Worm (Caenorhabditis elegans) whole organism, L1 larva: Measurements from ENCODE around the gene Y94H6A.2.

Experiments
- C04F5.9 ChIP-seq: sonication (generic microtip); optimal IDR thresholded peaks from 2 replicates; lab custom pipeline; 2016; ENCODE audit warnings: missing genetic modification characterization, missing compliant biosample characterization
- C16A3.4 ChIP-seq: fragments of 150-350 bp; optimal IDR thresholded peaks from 2 replicates; lab custom pipeline; 2014; ENCODE audit warnings: missing biosample characterization, missing genetic modification characterization
- C34B4.2 ChIP-seq: sonication (generic microtip); optimal IDR thresholded peaks from 2 replicates; lab custom pipeline; 2017; ENCODE audit warnings: mild to moderate bottlenecking, missing genetic modification characterization, missing compliant biosample characterization
- aha-1 ChIP-seq: fragments of 150-350 bp; optimal IDR thresholded peaks from 2 replicates; lab custom pipeline; 2014; ENCODE audit warnings: missing biosample characterization, missing genetic modification characterization
- ceh-63 ChIP-seq: fragments of 200-800 bp; sonication (Bioruptor generic); optimal IDR thresholded peaks from 2 replicates; lab custom pipeline; 2018; ENCODE audit warnings: mild to moderate bottlenecking, missing genetic modification characterization, missing compliant biosample characterization
- ceh-8 ChIP-seq: fragments of 200-800 bp; sonication (Bioruptor generic); optimal IDR thresholded peaks from 2 replicates; lab custom pipeline; 2018; ENCODE audit warnings: mild to moderate bottlenecking, missing genetic modification characterization, moderate library complexity, missing compliant biosample characterization
- ceh-90 ChIP-seq: sonication (generic microtip); optimal IDR thresholded peaks from 2 replicates; lab custom pipeline; 2016; ENCODE audit warnings: missing genetic modification characterization, missing compliant biosample characterization
- ces-1 ChIP-seq: fragments of 150-350 bp; optimal IDR thresholded peaks from 2 replicates; lab custom pipeline; 2014; ENCODE audit warnings: missing biosample characterization, missing genetic modification reagents, missing genetic modification characterization
- dpl-1 ChIP-seq, 3 experiments: fragments of 150-350 bp in 2 of 3; sonication (generic microtip) in 1 of 3; optimal IDR thresholded peaks; 2 replicates each; lab custom pipeline; 2014 to 2017; ENCODE audit warnings: missing biosample characterization in 3 of 3, missing genetic modification characterization in 3 of 3, missing genetic modification reagents in 3 of 3
- dsc-1 ChIP-seq: sonication (generic microtip); optimal IDR thresholded peaks from 2 replicates; lab custom pipeline; 2016; ENCODE audit warnings: mild to moderate bottlenecking, missing genetic modification characterization, missing compliant biosample characterization
- efl-3 ChIP-seq: fragments of 200-800 bp; sonication (Bioruptor generic); optimal IDR thresholded peaks from 2 replicates; lab custom pipeline; 2018; ENCODE audit warnings: mild to moderate bottlenecking, missing genetic modification characterization, missing compliant biosample characterization
- egl-13 ChIP-seq: sonication (generic microtip); optimal IDR thresholded peaks from 2 replicates; lab custom pipeline; 2016; ENCODE audit warnings: missing genotype, missing genetic modification reagents, missing genetic modification characterization, missing compliant biosample characterization
- elt-2 ChIP-seq: sonication (generic microtip); optimal IDR thresholded peaks from 2 replicates; lab custom pipeline; 2016; ENCODE audit warnings: missing genetic modification characterization, mild to moderate bottlenecking, inconsistent platforms, missing compliant biosample characterization, missing genetic modification reagents
- elt-3 ChIP-seq, 6 experiments: fragments of 150-350 bp in 1 of 6; sonication (generic microtip); optimal IDR thresholded peaks; 2 replicates each; lab custom pipeline; 2017 to 2018; ENCODE audit warnings: missing biosample characterization in 6 of 6, missing genetic modification characterization in 6 of 6, inconsistent platforms in 1 of 6
- fkh-10 ChIP-seq: sonication (generic microtip); optimal IDR thresholded peaks from 2 replicates; lab custom pipeline; 2017; ENCODE audit warnings: missing biosample characterization, missing genetic modification reagents, missing genetic modification characterization
- fkh-4 ChIP-seq: sonication (generic microtip); optimal IDR thresholded peaks from 2 replicates; lab custom pipeline; 2016; ENCODE audit warnings: missing compliant biosample characterization, missing genetic modification characterization, borderline replicate concordance
- fkh-8 ChIP-seq: sonication (generic microtip); optimal IDR thresholded peaks from 2 replicates; lab custom pipeline; 2016; ENCODE audit warnings: mild to moderate bottlenecking, missing genetic modification characterization, missing compliant biosample characterization
- fos-1 ChIP-seq: fragments of 150-350 bp; optimal IDR thresholded peaks from 2 replicates; lab custom pipeline; 2014; ENCODE audit warnings: missing biosample characterization, missing genetic modification characterization
- hlh-4 ChIP-seq: sonication (generic microtip); optimal IDR thresholded peaks from 2 replicates; lab custom pipeline; 2016; ENCODE audit warnings: mild to moderate bottlenecking, missing genetic modification characterization, missing compliant biosample characterization
- hpl-2 ChIP-seq: fragments of 150-350 bp; optimal IDR thresholded peaks from 2 replicates; lab custom pipeline; 2014; ENCODE audit warnings: missing biosample characterization, missing genetic modification reagents, missing genetic modification characterization
- jun-1 ChIP-seq: fragments of 150-350 bp; optimal IDR thresholded peaks from 2 replicates; lab custom pipeline; 2014; ENCODE audit warnings: missing biosample characterization, missing genetic modification reagents, missing genetic modification characterization
- lin-14 ChIP-seq: fragments of 200-800 bp; sonication (Bioruptor generic); optimal IDR thresholded peaks from 2 replicates; lab custom pipeline; 2018; ENCODE audit warnings: mild to moderate bottlenecking, missing genetic modification characterization, moderate library complexity, missing compliant biosample characterization
- lin-39 ChIP-seq: fragments of 150-350 bp; optimal IDR thresholded peaks from 2 replicates; lab custom pipeline; 2014; ENCODE audit warnings: missing biosample characterization, missing genetic modification reagents, missing genetic modification characterization
- lsy-2 ChIP-seq, 2 experiments: fragments of 150-350 bp; optimal IDR thresholded peaks; 2 replicates each; lab custom pipeline; 2014; ENCODE audit warnings: missing biosample characterization in 2 of 2, missing genetic modification characterization in 2 of 2
- nhr-11 ChIP-seq: fragments of 150-350 bp; optimal IDR thresholded peaks from 2 replicates; lab custom pipeline; 2014; ENCODE audit warnings: missing biosample characterization, missing genetic modification characterization
- nhr-12 ChIP-seq: sonication (generic microtip); optimal IDR thresholded peaks from 2 replicates; lab custom pipeline; 2017; ENCODE audit warnings: missing biosample characterization, missing genetic modification characterization
- nhr-19 ChIP-seq: fragments of 200-800 bp; sonication (Bioruptor generic); conservative IDR thresholded peaks from 2 replicates; pipeline ENCODE4 v1.3.6; 2022; ENCODE audit warnings: missing genetic modification characterization, missing compliant biosample characterization
- nhr-20 ChIP-seq: sonication (generic microtip); optimal IDR thresholded peaks from 2 replicates; lab custom pipeline; 2016; ENCODE audit warnings: mild to moderate bottlenecking, missing genetic modification characterization, missing compliant biosample characterization
- nhr-237 ChIP-seq: fragments of 150-350 bp; optimal IDR thresholded peaks from 2 replicates; lab custom pipeline; 2014; ENCODE audit warnings: missing biosample characterization, missing genetic modification characterization
- nhr-47 ChIP-seq: sonication (generic microtip); optimal IDR thresholded peaks from 2 replicates; lab custom pipeline; 2016; ENCODE audit warnings: mild to moderate bottlenecking, missing genetic modification characterization, moderate library complexity, missing compliant biosample characterization
- nhr-71 ChIP-seq: sonication (generic microtip); optimal IDR thresholded peaks from 2 replicates; lab custom pipeline; 2016; ENCODE audit warnings: mild to moderate bottlenecking, missing genetic modification characterization, moderate library complexity, missing compliant biosample characterization
- nhr-77 ChIP-seq: fragments of 150-350 bp; optimal IDR thresholded peaks from 2 replicates; lab custom pipeline; 2014; ENCODE audit warnings: missing biosample characterization, missing genetic modification characterization
- nhr-85 ChIP-seq: sonication (generic microtip); peaks from one replicate; lab custom pipeline; 2016; ENCODE audit warnings: missing genetic modification characterization, inconsistent platforms, missing compliant biosample characterization
- nhr-90 ChIP-seq: sonication (generic microtip); optimal IDR thresholded peaks from 2 replicates; lab custom pipeline; 2016; ENCODE audit warnings: mild to moderate bottlenecking, missing genetic modification characterization, missing compliant biosample characterization; ENCODE audit not compliant: poor library complexity
- pag-3 ChIP-seq: sonication (generic microtip); optimal IDR thresholded peaks from 2 replicates; lab custom pipeline; 2017; ENCODE audit warnings: missing genetic modification characterization, mild to moderate bottlenecking, missing compliant biosample characterization, antibody characterized with exemption, borderline replicate concordance; ENCODE audit not compliant: insufficient read depth
- pax-3 ChIP-seq: fragments of 200-800 bp; sonication (Bioruptor generic); optimal IDR thresholded peaks from 2 replicates; lab custom pipeline; 2018; ENCODE audit warnings: mild to moderate bottlenecking, missing genetic modification characterization, moderate library complexity, missing compliant biosample characterization
- snpc-4 ChIP-seq: fragments of 150-350 bp; optimal IDR thresholded peaks from 2 replicates; lab custom pipeline; 2014; ENCODE audit warnings: missing biosample characterization, missing genetic modification characterization
- snu-23 ChIP-seq: sonication (generic microtip); optimal IDR thresholded peaks from 2 replicates; lab custom pipeline; 2016; ENCODE audit warnings: missing genetic modification characterization, missing compliant biosample characterization
- sptf-1 ChIP-seq: fragments of 150-350 bp; optimal IDR thresholded peaks from 2 replicates; lab custom pipeline; 2014; ENCODE audit warnings: missing biosample characterization, missing genetic modification characterization
- sup-37 ChIP-seq: fragments of 200-800 bp; sonication (Bioruptor generic); optimal IDR thresholded peaks from 2 replicates; lab custom pipeline; 2018; ENCODE audit warnings: mild to moderate bottlenecking, missing genetic modification characterization, missing compliant biosample characterization
- swsn-7 ChIP-seq: sonication (generic microtip); optimal IDR thresholded peaks from 2 replicates; lab custom pipeline; 2016; ENCODE audit warnings: missing genetic modification characterization, missing compliant biosample characterization
- tbx-2 ChIP-seq: sonication (generic microtip); optimal IDR thresholded peaks from 2 replicates; lab custom pipeline; 2016; ENCODE audit warnings: missing genetic modification characterization, missing compliant biosample characterization
- tlp-1 ChIP-seq: fragments of 150-350 bp; optimal IDR thresholded peaks from 2 replicates; lab custom pipeline; 2014; ENCODE audit warnings: missing biosample characterization, missing genetic modification characterization
- unc-30 ChIP-seq: sonication (generic microtip); optimal IDR thresholded peaks from 2 replicates; lab custom pipeline; 2017; ENCODE audit warnings: missing biosample characterization, missing genetic modification characterization
- xbp-1 ChIP-seq: sonication (generic microtip); optimal IDR thresholded peaks from 2 replicates; lab custom pipeline; 2016; ENCODE audit warnings: missing genetic modification characterization, missing compliant biosample characterization
- zip-4 ChIP-seq: fragments of 200-800 bp; sonication (Bioruptor generic); optimal IDR thresholded peaks from 2 replicates; lab custom pipeline; 2018; ENCODE audit warnings: mild to moderate bottlenecking, missing genetic modification characterization, moderate library complexity, missing compliant biosample characterization
- ztf-11 ChIP-seq, 2 experiments: sonication (generic microtip); optimal IDR thresholded peaks; 2 replicates each; lab custom pipeline; 2016 to 2017; ENCODE audit warnings: missing genetic modification characterization in 2 of 2, missing biosample characterization in 1 of 2, missing compliant biosample characterization in 1 of 2
- ztf-4 ChIP-seq: fragments of 150-350 bp; optimal IDR thresholded peaks from 2 replicates; lab custom pipeline; 2014; ENCODE audit warnings: missing biosample characterization, missing genetic modification characterization

The Y94H6A.2 gene

ce11 chrIV:2734675-2735074 is 4.6 kb downstream of the Y94H6A.2 start:
- TF ChIP-seq snpc-4 (tag; lab: Kevin White, UChicago) (no peak), sup-37 (GFP tag; lab: Kevin White, UChicago) (no peak), nhr-85 (tag; lab: Kevin White, UChicago) (no peak), hlh-4 (tag; lab: Kevin White, UChicago) (peak; percentile 39), ceh-63 (no peak), tlp-1 (no peak), C34B4.2 (tag; lab: Kevin White, UChicago) (no peak), fkh-4 (no peak), nhr-11 (tag; lab: Kevin White, UChicago) (peak; percentile 3), elt-3 (tag; optimal IDR thresholded peaks at IDR 0.05; lab: Kevin White, UChicago) (no peak), unc-30 (tag; lab: Kevin White, UChicago) (no peak), ztf-4 (tag; lab: Kevin White, UChicago) (no peak), swsn-7 (tag; lab: Kevin White, UChicago) (peak; percentile 44), ceh-90 (tag; lab: Kevin White, UChicago) (no peak), xbp-1 (tag; lab: Kevin White, UChicago) (no peak), sptf-1 (no peak), dsc-1 (tag; lab: Kevin White, UChicago) (peak; percentile 87), zip-4 (no peak), nhr-19 (no peak), pag-3 (tag; lab: Kevin White, UChicago) (no peak), nhr-47 (peak; percentile 75), nhr-90 (tag; lab: Kevin White, UChicago) (no peak), snu-23 (no peak), egl-13 (tag; lab: Kevin White, UChicago) (no peak), lin-39 (tag; lab: Kevin White, UChicago) (no peak), ces-1 (no peak), lsy-2 (tag; optimal IDR thresholded peaks at IDR 0.05; lab: Kevin White, UChicago) (peak in 1 of 2 experiments; percentile 23), lin-14 (GFP tag; lab: Kevin White, UChicago) (peak; percentile 47), efl-3 (no peak), aha-1 (no peak), C16A3.4 (tag; lab: Kevin White, UChicago) (no peak), hpl-2 (no peak), nhr-237 (no peak), fos-1 (tag; lab: Kevin White, UChicago) (no peak), jun-1 (no peak), dpl-1 (GFP tag; optimal IDR thresholded peaks at IDR 0.05; lab: Kevin White, UChicago) (no peak), nhr-71 (peak; percentile 79), fkh-10 (no peak), C04F5.9 (tag; lab: Kevin White, UChicago) (no peak), nhr-77 (tag; lab: Kevin White, UChicago) (no peak), ceh-8 (GFP tag; lab: Kevin White, UChicago) (no peak), nhr-12 (tag; lab: Kevin White, UChicago) (no peak), elt-2 (no peak), nhr-20 (peak; percentile 37), ztf-11 (tag; optimal IDR thresholded peaks at IDR 0.05; lab: Kevin White, UChicago) (no peak), tbx-2 (tag; lab: Kevin White, UChicago) (no peak), fkh-8 (tag; lab: Kevin White, UChicago) (peak; percentile 93), pax-3 (tag; lab: Kevin White, UChicago) (no peak)
